Worm (Caenorhabditis elegans) whole organism, L4 larva: ENCODE data around the gene eat-6.

ENCODE experiments used
- D1046.2 ChIP-seq: fragments of 200-800 bp; sonication (Bioruptor generic); IDR thresholded peaks from 2 replicates; pipeline ENCODE4 v1.3.6; 2022; ENCODE audit warnings: missing genetic modification characterization, missing compliant biosample characterization
- F26F4.8 ChIP-seq: fragments of 200-800 bp; sonication (Bioruptor generic); conservative IDR thresholded peaks from 2 replicates; pipeline ENCODE4 v1.3.6; 2022; ENCODE audit warnings: missing genetic modification characterization, missing compliant biosample characterization
- F49E8.2 ChIP-seq: sonication (generic microtip); optimal IDR thresholded peaks from 2 replicates; lab custom pipeline; 2016; ENCODE audit warnings: missing compliant biosample characterization, mild to moderate bottlenecking, missing genetic modification characterization, borderline replicate concordance
- egl-27 ChIP-seq: sonication (generic microtip); optimal IDR thresholded peaks from 3 replicates; lab custom pipeline; 2017; ENCODE audit warnings: missing biosample characterization, missing genetic modification reagents, missing genetic modification characterization
- egl-43 ChIP-seq: fragments of 200-800 bp; sonication (Bioruptor generic); IDR thresholded peaks from 2 replicates; pipeline ENCODE4 v1.3.6; 2022; ENCODE audit warnings: missing genetic modification reagents, missing genetic modification characterization, missing compliant biosample characterization
- fos-1 ChIP-seq: fragments of 150-350 bp; optimal IDR thresholded peaks from 2 replicates; lab custom pipeline; 2014; ENCODE audit warnings: missing biosample characterization, missing genetic modification characterization
- mdl-1 ChIP-seq, 2 experiments: fragments of 150-350 bp in 1 of 2; sonication (generic microtip) in 1 of 2; optimal IDR thresholded peaks; 2 replicates each; lab custom pipeline; 2014 to 2017; ENCODE audit warnings: missing biosample characterization in 2 of 2, missing genetic modification characterization in 2 of 2
- mep-1 ChIP-seq: fragments of 150-350 bp; sonication (generic microtip); optimal IDR thresholded peaks from 3 replicates; lab custom pipeline; 2014; ENCODE audit warnings: missing biosample characterization, missing genetic modification characterization
- nhr-28 ChIP-seq: fragments of 150-350 bp; optimal IDR thresholded peaks from 2 replicates; lab custom pipeline; 2014; ENCODE audit warnings: missing biosample characterization, missing genetic modification characterization
- nhr-76 ChIP-seq: fragments of 150-350 bp; optimal IDR thresholded peaks from 2 replicates; lab custom pipeline; 2014; ENCODE audit warnings: missing biosample characterization, missing genetic modification characterization
- pha-4 ChIP-seq, 2 experiments: fragments of 150-350 bp in 1 of 2; fragments of 200-800 bp in 1 of 2; sonication (Bioruptor generic) in 1 of 2; IDR thresholded peaks in 1 of 2; optimal IDR thresholded peaks in 1 of 2; 2 replicates each; pipeline versions ENCODE4 v1.3.6 to Lab custom; 2014 to 2022; ENCODE audit warnings: missing genetic modification characterization in 2 of 2, missing genetic modification reagents in 2 of 2, missing biosample characterization in 1 of 2, missing compliant biosample characterization in 1 of 2
- pqm-1 ChIP-seq: sonication (generic microtip); optimal IDR thresholded peaks from 2 replicates; lab custom pipeline; 2017; ENCODE audit warnings: missing biosample characterization, missing genetic modification characterization
- tra-1 ChIP-seq: fragments of 200-800 bp; sonication (Bioruptor generic); IDR thresholded peaks from 2 replicates; pipeline ENCODE4 v1.3.6; 2022; ENCODE audit warnings: missing genetic modification reagents, missing genetic modification characterization, missing compliant biosample characterization

- TF ChIP-seq D1046.2, result no peak
- peak; percentile 80 for TF ChIP-seq nhr-28 (tag; lab: Kevin White, UChicago)
- no peak for TF ChIP-seq nhr-76
- no peak for TF ChIP-seq egl-27 (tag; lab: Kevin White, UChicago)
- no peak for TF ChIP-seq F26F4.8
- TF ChIP-seq pqm-1 (tag; lab: Kevin White, UChicago), result peak; percentile 93
- no peak for TF ChIP-seq egl-43 (GFP tag; lab: Robert Waterston, UW)
- peak; percentile 39 for TF ChIP-seq mep-1 (tag; lab: Kevin White, UChicago)
- TF ChIP-seq tra-1 (GFP tag; lab: Robert Waterston, UW), result peak; percentile 76; the same call in 1 of the 2 replicates
- no peak for TF ChIP-seq fos-1
- TF ChIP-seq mdl-1 (tag; optimal IDR thresholded peaks at IDR 0.05; lab: Kevin White, UChicago), result no peak
- no peak for TF ChIP-seq pha-4 (GFP tag; IDR thresholded peaks at IDR 0.05; lab: Robert Waterston, UW)
- no peak for TF ChIP-seq pha-4 (tag; optimal IDR thresholded peaks at IDR 0.05; lab: Kevin White, UChicago)
- no peak for TF ChIP-seq F49E8.2 (tag; lab: Kevin White, UChicago)
Measured at ce11 chrV:13163841-13164240, 34.0 kb upstream of the eat-6 start.
